Fruit fly (Drosophila melanogaster) whole organism, embryonic: ENCODE data around the gene CG33267.
A peak's percentile ranks its signal among the peaks of the same experiment; 100 is the strongest.

Experiments used
- Awh ChIP-seq: fragments of 200-800 bp; sonication (Bioruptor generic); IDR thresholded peaks from 2 replicates; pipeline ENCODE4, ENCODE4 v1.3.6; 2022; ENCODE audit warnings: missing biosample characterization, missing genetic modification characterization
- Bgb ChIP-seq: fragments of 200-800 bp; sonication (Bioruptor generic); IDR thresholded peaks from 2 replicates; pipeline ENCODE4 v1.3.6; 2022; ENCODE audit warnings: missing biosample characterization, missing genetic modification characterization; ENCODE audit not compliant: partially characterized antibody
- CG10543 ChIP-seq: fragments of 200-800 bp; sonication (Bioruptor generic); optimal IDR thresholded peaks from 3 replicates; lab custom pipeline; 2017; ENCODE audit warnings: missing biosample characterization, mild to moderate bottlenecking, missing genetic modification characterization, moderate library complexity
- CG11398 ChIP-seq: fragments of 200-800 bp; sonication (Bioruptor generic); optimal IDR thresholded peaks from 2 replicates; lab custom pipeline; 2016; ENCODE audit warnings: missing biosample characterization, missing genetic modification characterization
- CG11696 ChIP-seq: fragments of 200-800 bp; sonication (Bioruptor generic); IDR thresholded peaks from 2 replicates; pipeline ENCODE4 v1.3.6; 2022; ENCODE audit warnings: missing biosample characterization, missing genetic modification characterization
- CG1233 ChIP-seq: fragments of 200-800 bp; sonication (Bioruptor generic); optimal IDR thresholded peaks from 4 replicates; lab custom pipeline; 2018; ENCODE audit warnings: missing biosample characterization, mild to moderate bottlenecking, missing genetic modification characterization
- CG13123 ChIP-seq: fragments of 200-800 bp; sonication (Bioruptor generic); optimal IDR thresholded peaks from 2 replicates; lab custom pipeline; 2016; ENCODE audit warnings: missing biosample characterization, missing genetic modification characterization
- CG13287 ChIP-seq: fragments of 200-800 bp; sonication (Bioruptor generic); IDR thresholded peaks from 2 replicates; pipeline ENCODE4 v1.3.6; 2022; ENCODE audit warnings: missing biosample characterization, missing genetic modification characterization; ENCODE audit not compliant: partially characterized antibody
- CG13624 ChIP-seq: fragments of 200-800 bp; sonication (Bioruptor generic); optimal IDR thresholded peaks from 2 replicates; lab custom pipeline; 2016; ENCODE audit warnings: missing biosample characterization, missing genetic modification characterization
- CG13775 ChIP-seq: fragments of 200-800 bp; sonication (Bioruptor generic); optimal IDR thresholded peaks from 3 replicates; lab custom pipeline; 2017; ENCODE audit warnings: missing biosample characterization, mild to moderate bottlenecking, missing genetic modification characterization
- CG14014 ChIP-seq: fragments of 200-800 bp; sonication (Bioruptor generic); IDR thresholded peaks from 2 replicates; pipeline ENCODE4 v1.3.6; 2022; ENCODE audit warnings: missing biosample characterization, missing genetic modification characterization
- CG14441 ChIP-seq: fragments of 200-800 bp; sonication (Bioruptor generic); IDR thresholded peaks from 2 replicates; pipeline ENCODE4 v1.3.6; 2022; ENCODE audit warnings: missing biosample characterization, missing genetic modification characterization
- CG1647 ChIP-seq: fragments of 200-800 bp; sonication (Bioruptor generic); optimal IDR thresholded peaks from 3 replicates; lab custom pipeline; 2016; ENCODE audit warnings: missing biosample characterization, missing genetic modification characterization
- CG17359 ChIP-seq: fragments of 200-800 bp; sonication (Bioruptor generic); optimal IDR thresholded peaks from 3 replicates; lab custom pipeline; 2018; ENCODE audit warnings: missing biosample characterization, mild to moderate bottlenecking, missing genetic modification characterization, moderate library complexity
- CG17361 ChIP-seq: fragments of 200-800 bp; sonication (Bioruptor generic); IDR thresholded peaks from 3 replicates; pipeline ENCODE4 v1.3.6; 2022; ENCODE audit warnings: missing biosample characterization, missing genetic modification characterization
- CG17829 ChIP-seq: fragments of 200-800 bp; optimal IDR thresholded peaks from 2 replicates; lab custom pipeline; 2019; ENCODE audit warnings: missing biosample characterization, mild to moderate bottlenecking, missing genetic modification characterization, moderate library complexity
- CG31441 ChIP-seq: fragments of 200-800 bp; sonication (Bioruptor generic); IDR thresholded peaks from 2 replicates; pipeline ENCODE4 v1.3.6; 2022; ENCODE audit warnings: missing biosample characterization, missing genetic modification characterization
- CG42726 ChIP-seq: fragments of 200-800 bp; sonication (Bioruptor generic); IDR thresholded peaks from 2 replicates; pipeline ENCODE4 v1.3.6; 2022; ENCODE audit warnings: missing biosample characterization, missing genetic modification characterization; ENCODE audit not compliant: partially characterized antibody
- CG4820 ChIP-seq: fragments of 200-800 bp; sonication (Bioruptor generic); optimal IDR thresholded peaks from 3 replicates; lab custom pipeline; 2016; ENCODE audit warnings: missing biosample characterization, missing genetic modification characterization
- CG5953 ChIP-seq: fragments of 200-800 bp; sonication (Bioruptor generic); IDR thresholded peaks from 2 replicates; pipeline ENCODE4 v1.3.6; 2022; ENCODE audit warnings: missing biosample characterization, missing genetic modification characterization
- CG6254 ChIP-seq: fragments of 200-800 bp; sonication (Bioruptor generic); optimal IDR thresholded peaks from 3 replicates; lab custom pipeline; 2017; ENCODE audit warnings: mild to moderate bottlenecking, missing biosample characterization, missing genetic modification reagents, missing genetic modification characterization
- CG7839 ChIP-seq: fragments of 200-800 bp; sonication (Bioruptor generic); optimal IDR thresholded peaks from 3 replicates; lab custom pipeline; 2018; ENCODE audit warnings: missing biosample characterization, mild to moderate bottlenecking, missing genetic modification characterization, moderate library complexity
- Deaf1 ChIP-seq: fragments of 200-800 bp; optimal IDR thresholded peaks from 3 replicates; lab custom pipeline; 2019; ENCODE audit warnings: missing biosample characterization, mild to moderate bottlenecking, missing genetic modification characterization, moderate library complexity
- Hr51 ChIP-seq, 2 experiments: fragments of 200-800 bp; sonication (Bioruptor generic); optimal IDR thresholded peaks; 2 replicates in 1 of 2; 3 replicates in 1 of 2; lab custom pipeline; 2016 to 2018; ENCODE audit warnings: missing biosample characterization in 2 of 2, missing genetic modification characterization in 2 of 2, mild to moderate bottlenecking in 1 of 2, moderate library complexity in 1 of 2
- Mrtf ChIP-seq: fragments of 200-800 bp; sonication (Bioruptor generic); IDR thresholded peaks from 3 replicates; pipeline ENCODE4 v1.3.6; 2022; ENCODE audit warnings: missing biosample characterization, missing genetic modification characterization
- Opbp ChIP-seq: fragments of 200-800 bp; sonication (Bioruptor generic); IDR thresholded peaks from 3 replicates; pipeline ENCODE4 v1.3.6; 2022; ENCODE audit warnings: missing biosample characterization, missing genetic modification characterization; ENCODE audit not compliant: partially characterized antibody
- PHDP ChIP-seq: fragments of 200-800 bp; sonication (Bioruptor generic); optimal IDR thresholded peaks from 3 replicates; lab custom pipeline; 2018; ENCODE audit warnings: missing biosample characterization, mild to moderate bottlenecking, missing genetic modification characterization, moderate library complexity
- Pdp1 ChIP-seq, 2 experiments: fragments of 200-800 bp; sonication (Bioruptor generic); optimal IDR thresholded peaks; 3 replicates each; lab custom pipeline; 2016; ENCODE audit warnings: missing biosample characterization in 2 of 2, missing genetic modification characterization in 2 of 2, mild to moderate bottlenecking in 1 of 2, moderate library complexity in 1 of 2
- Ptx1 ChIP-seq: fragments of 200-800 bp; sonication (Bioruptor generic); IDR thresholded peaks from 2 replicates; pipeline ENCODE4 v1.3.6; 2022; ENCODE audit warnings: missing biosample characterization, missing genetic modification characterization
- Trl ChIP-seq, 3 experiments: fragments of >200 bp in 2 of 3; fragments of 200-800 bp in 1 of 3; sonication (Bioruptor generic) in 1 of 3; optimal IDR thresholded peaks; 2 replicates in 1 of 3; 3 replicates in 2 of 3; lab custom pipeline; 2016 to 2017; ENCODE audit warnings: missing biosample characterization in 1 of 3, missing genetic modification characterization in 1 of 3
- dysf ChIP-seq: fragments of 200-800 bp; sonication (Bioruptor generic); IDR thresholded peaks from 3 replicates; pipeline ENCODE4 v1.3.6; 2022; ENCODE audit warnings: missing biosample characterization, missing genetic modification characterization
- esg ChIP-seq: fragments of 200-800 bp; sonication (Bioruptor generic); conservative IDR thresholded peaks from 2 replicates; pipeline ENCODE4 v1.3.6; 2022; ENCODE audit warnings: missing biosample characterization, missing genetic modification characterization
- fd3F ChIP-seq: fragments of 200-800 bp; sonication (Bioruptor generic); optimal IDR thresholded peaks from 2 replicates; lab custom pipeline; 2018; ENCODE audit warnings: missing biosample characterization, mild to moderate bottlenecking, missing genetic modification characterization, moderate library complexity
- ftz-f1 ChIP-seq: fragments of 200-800 bp; sonication (Bioruptor generic); optimal IDR thresholded peaks from 2 replicates; lab custom pipeline; 2016; ENCODE audit warnings: missing biosample characterization, missing genetic modification characterization
- grau ChIP-seq: fragments of 200-800 bp; optimal IDR thresholded peaks from 3 replicates; lab custom pipeline; 2019; ENCODE audit warnings: missing biosample characterization, mild to moderate bottlenecking, missing genetic modification characterization, moderate library complexity
- ham ChIP-seq: fragments of 200-800 bp; sonication (Bioruptor generic); IDR thresholded peaks from 2 replicates; pipeline ENCODE4 v1.3.6; 2022; ENCODE audit warnings: missing biosample characterization, missing genetic modification characterization
- hkb ChIP-seq, 2 experiments: fragments of 200-800 bp in 1 of 2; fragments of >200 bp in 1 of 2; sonication (Bioruptor generic) in 1 of 2; IDR thresholded peaks in 1 of 2; optimal IDR thresholded peaks in 1 of 2; 2 replicates each; pipeline versions ENCODE4 v1.3.6 to Lab custom; 2017 to 2022; ENCODE audit warnings: missing biosample characterization in 1 of 2, missing genetic modification characterization in 1 of 2
- lov ChIP-seq, 2 experiments: fragments of 200-800 bp in 1 of 2; fragments of >200 bp in 1 of 2; sonication (Bioruptor generic) in 1 of 2; IDR thresholded peaks in 1 of 2; optimal IDR thresholded peaks in 1 of 2; 2 replicates in 1 of 2; 3 replicates in 1 of 2; pipeline versions ENCODE4 v1.3.6 to Lab custom; 2017 to 2022; ENCODE audit warnings: missing biosample characterization in 1 of 2, missing genetic modification characterization in 1 of 2
- nmo ChIP-seq: fragments of 200-800 bp; sonication (Bioruptor generic); optimal IDR thresholded peaks from 2 replicates; lab custom pipeline; 2018; ENCODE audit warnings: missing biosample characterization, mild to moderate bottlenecking, missing genetic modification characterization, moderate library complexity
- pros ChIP-seq: fragments of 200-800 bp; sonication (Bioruptor generic); optimal IDR thresholded peaks from 3 replicates; lab custom pipeline; 2019; ENCODE audit warnings: missing biosample characterization, mild to moderate bottlenecking, missing genetic modification characterization, moderate library complexity
- row ChIP-seq: fragments of 200-800 bp; sonication (Bioruptor generic); IDR thresholded peaks from 3 replicates; pipeline ENCODE4 v1.3.6; 2022; ENCODE audit warnings: missing biosample characterization, missing genetic modification characterization
- slbo ChIP-seq: fragments of 200-800 bp; sonication (Bioruptor generic); IDR thresholded peaks from 2 replicates; pipeline ENCODE4 v1.3.6; 2022; ENCODE audit warnings: missing biosample characterization, missing genetic modification characterization
- tio ChIP-seq: fragments of 200-800 bp; sonication (Bioruptor generic); optimal IDR thresholded peaks from 2 replicates; lab custom pipeline; 2017; ENCODE audit warnings: missing biosample characterization, missing genetic modification characterization, inconsistent platforms
- toy ChIP-seq: fragments of 200-800 bp; sonication (Bioruptor generic); IDR thresholded peaks from 2 replicates; pipeline ENCODE4 v1.3.6; 2022; ENCODE audit warnings: missing biosample characterization, missing genetic modification characterization
- unc-4 ChIP-seq: fragments of 200-800 bp; sonication (Bioruptor generic); IDR thresholded peaks from 2 replicates; pipeline ENCODE4 v1.3.6; 2022; ENCODE audit warnings: missing biosample characterization, missing genetic modification characterization; ENCODE audit not compliant: partially characterized antibody

The CG33267 gene

DNA sequence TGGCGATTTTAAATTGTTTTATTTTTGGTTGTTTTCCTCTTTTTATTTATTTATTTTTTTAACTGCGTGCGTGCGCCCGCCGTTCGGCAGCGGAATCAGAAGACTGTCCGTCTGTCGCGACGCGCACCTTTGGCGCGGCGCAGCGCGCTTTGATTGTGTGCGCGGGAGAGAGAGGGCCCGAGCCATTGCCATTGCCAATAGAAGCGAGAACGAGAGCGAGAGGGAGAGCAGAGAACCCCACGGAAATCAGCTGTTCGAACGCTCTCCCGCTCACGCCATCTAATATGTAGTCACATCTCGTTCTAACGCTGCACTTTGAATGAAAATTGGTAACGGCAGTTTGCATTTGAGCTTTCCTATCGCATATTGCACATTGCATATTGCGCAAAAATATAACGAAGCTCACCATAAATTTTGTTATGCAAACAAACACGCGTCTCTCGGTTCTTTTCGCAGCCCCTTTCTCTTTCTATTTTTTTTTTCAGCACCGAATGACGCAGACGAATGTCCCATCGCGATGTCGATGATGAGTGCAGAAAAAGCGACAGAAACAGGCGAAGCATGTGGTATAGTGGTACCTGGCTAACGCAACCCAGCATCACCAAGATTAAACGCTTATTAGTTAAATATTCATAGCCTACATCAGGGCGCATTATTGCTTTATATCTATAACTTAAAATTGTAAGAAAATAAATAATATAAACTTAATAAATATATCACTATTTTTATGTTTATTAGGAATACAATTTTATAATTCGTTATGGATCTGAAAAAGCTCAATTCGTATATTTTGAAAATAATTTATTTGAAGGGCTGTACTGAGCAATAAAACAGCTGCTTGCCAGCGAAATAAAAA is 29.7 kb upstream of the CG33267 start (continued):
- TF ChIP-seq CG13287 (GFP tag; lab: Robert Waterston, UW) (peak; percentile 38; the same call in 1 of the 2 replicates), Deaf1 (tag; lab: Kevin White, UChicago) (peak; percentile 29), CG5953 (GFP tag; lab: Robert Waterston, UW) (no peak), CG11696 (GFP tag; lab: Robert Waterston, UW) (no peak), CG14441 (0 out of 2 replicates have a peak, but pooled peaks have one; percentile 16), dysf (GFP tag; lab: Robert Waterston, UW) (peak; percentile 46; the same call in 2 of the 3 replicates), CG10543 (GFP tag; lab: Kevin White, UChicago) (peak; percentile 55), fd3F (GFP tag; lab: Kevin White, UChicago) (peak; percentile 23), CG13624 (no peak), CG13775 (GFP tag; lab: Kevin White, UChicago) (peak; percentile 13), row (GFP tag; lab: Robert Waterston, UW) (peak; percentile 51; the same call in 2 of the 3 replicates), CG1647 (GFP tag; lab: Kevin White, UChicago) (no peak), unc-4 (GFP tag; lab: Robert Waterston, UW) (peak; percentile 27; the same call in 1 of the 2 replicates), Pdp1 (GFP tag; optimal IDR thresholded peaks at IDR 0.05; lab: Kevin White, UChicago) (peak in 1 of 2 experiments; percentile 62), CG42726 (0 out of 2 replicates have a peak, but pooled peaks have one; percentile 23), ham (GFP tag; lab: Robert Waterston, UW) (no peak), esg (GFP tag; lab: Robert Waterston, UW) (0 out of 2 replicates have a peak, but pooled peaks have one; percentile 13), Mrtf (no peak), CG4820 (GFP tag; lab: Kevin White, UChicago) (no peak), Awh (GFP tag; lab: Robert Waterston, UW) (0 out of 2 replicates have a peak, but pooled peaks have one; percentile 7), CG14014 (GFP tag; lab: Robert Waterston, UW) (peak; percentile 14; the same call in 1 of the 2 replicates), CG17359 (peak; percentile 11), CG31441 (peak; percentile 48), Hr51 (GFP tag; optimal IDR thresholded peaks at IDR 0.05; lab: Kevin White, UChicago) (peak in 1 of 2 experiments; percentile 63), slbo (GFP tag; lab: Robert Waterston, UW) (peak; percentile 50; the same call in 1 of the 2 replicates), CG6254 (GFP tag; lab: Kevin White, UChicago) (no peak), pros (no peak), Opbp (GFP tag; lab: Robert Waterston, UW) (0 out of 3 replicates have a peak, but pooled peaks have one; percentile 23), CG17361 (GFP tag; lab: Robert Waterston, UW) (0 out of 3 replicates have a peak, but pooled peaks have one; percentile 20), Ptx1 (peak; percentile 31; the same call in 1 of the 2 replicates), PHDP (tag; lab: Kevin White, UChicago) (peak; percentile 49), CG7839 (tag; lab: Kevin White, UChicago) (peak; percentile 48), tio (GFP tag; lab: Kevin White, UChicago) (no peak), CG17829 (tag; lab: Kevin White, UChicago) (peak; percentile 3), grau (peak; percentile 88), ftz-f1 (peak; percentile 53), CG11398 (GFP tag; lab: Kevin White, UChicago) (no peak), lov (optimal IDR thresholded peaks at IDR 0.05; lab: Kevin White, UChicago) (no peak), lov (GFP tag; IDR thresholded peaks at IDR 0.05; lab: Robert Waterston, UW) (no peak), nmo (GFP tag; lab: Kevin White, UChicago) (peak; percentile 17), Bgb (GFP tag; lab: Robert Waterston, UW) (peak; percentile 55; the same call in 1 of the 2 replicates), CG13123 (GFP tag; lab: Kevin White, UChicago) (no peak), hkb (optimal IDR thresholded peaks at IDR 0.05; lab: Kevin White, UChicago) (no peak), hkb (GFP tag; IDR thresholded peaks at IDR 0.05; lab: Robert Waterston, UW) (peak; percentile 10; the same call in 1 of the 2 replicates), toy (no peak), Trl (optimal IDR thresholded peaks at IDR 0.05; lab: Kevin White, UChicago) (peak; percentile 75 to 87), Trl (GFP tag; optimal IDR thresholded peaks at IDR 0.05; lab: Kevin White, UChicago) (no peak), CG1233 (peak; percentile 2)
